Fruit fly (Drosophila melanogaster) Kc167 (cell line): Measurements from ENCODE around the gene Tgs1.

Experiments
- Myc ChIP-seq: fragments of >200 bp; optimal IDR thresholded peaks from 2 replicates; lab custom pipeline; 2017; ENCODE audit warnings: missing external identifiers
- Sin3A ChIP-seq: fragments of >200 bp; optimal IDR thresholded peaks from 2 replicates; lab custom pipeline; 2018; ENCODE audit warnings: missing external identifiers
- h ChIP-seq: fragments of >200 bp; optimal IDR thresholded peaks from 3 replicates; lab custom pipeline; 2018; ENCODE audit warnings: missing external identifiers
- insv ChIP-seq: fragments of >200 bp; optimal IDR thresholded peaks from 3 replicates; lab custom pipeline; 2018; ENCODE audit warnings: missing external identifiers
- psq ChIP-seq: fragments of >200 bp; optimal IDR thresholded peaks from 2 replicates; lab custom pipeline; 2017; ENCODE audit warnings: missing external identifiers
- ttk ChIP-seq: sonication (Bioruptor generic); optimal IDR thresholded peaks from 2 replicates; lab custom pipeline; 2017; ENCODE audit warnings: missing external identifiers

dm6 chr3R:18220211-18220749 is 35.0 kb upstream of the Tgs1 start, which contains the start of the genes CG7988 and CG7183:
- TF ChIP-seq ttk (no peak), h (lab: Kevin White, UChicago) (no peak), psq (lab: Kevin White, UChicago) (no peak), insv (no peak), Myc (no peak), Sin3A (lab: Kevin White, UChicago) (no peak)
